Fruit fly (Drosophila melanogaster) whole organism: ENCODE measurements around the gene LysE.

Experiments used
- pan ChIP-seq: fragments of >200 bp; optimal IDR thresholded peaks from 2 replicates; lab custom pipeline; 2017
- usp ChIP-seq: fragments of >200 bp; optimal IDR thresholded peaks from 2 replicates; lab custom pipeline; 2017; ENCODE audit warnings: missing biosample characterization, missing genetic modification characterization, mixed read lengths

DNA sequence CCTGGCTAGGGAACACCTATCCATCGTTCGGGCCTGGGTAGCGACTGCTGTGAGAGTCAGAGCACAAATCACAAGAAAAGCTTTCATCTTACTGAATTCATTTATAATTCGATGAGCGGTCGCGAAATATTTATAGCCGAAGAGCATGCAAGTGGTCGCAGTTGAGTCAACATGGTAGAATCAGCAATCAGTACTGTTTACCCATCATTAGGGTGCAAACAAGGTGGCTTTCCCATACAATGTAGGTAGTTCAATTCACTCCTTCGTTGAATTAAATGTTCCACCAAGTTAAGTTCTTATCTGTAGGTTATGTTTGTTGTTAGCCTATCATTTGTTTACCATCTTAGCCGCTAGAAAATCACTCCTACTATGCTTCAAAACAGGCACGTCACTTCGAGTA lies 6.0 kb downstream of the LysE start, which contains the start of gene LysP:
- no peak for TF ChIP-seq usp (GFP tag; lab: Kevin White, UChicago)
- no peak for TF ChIP-seq pan (lab: Kevin White, UChicago)
